Fruit fly (Drosophila melanogaster): ENCODE results near the gene Sr-CIV.

Sr-CIV gene

dm6 chr2L:3506322-3506721 is 17.5 kb downstream of the Sr-CIV start:
- TF ChIP-seq Myc (optimal IDR thresholded peaks at IDR 0.05) (no peak), h (optimal IDR thresholded peaks at IDR 0.05) (no peak), psq (optimal IDR thresholded peaks at IDR 0.05) (no peak), insv (optimal IDR thresholded peaks at IDR 0.05) (no peak), ttk (optimal IDR thresholded peaks at IDR 0.05) (no peak), Sin3A (optimal IDR thresholded peaks at IDR 0.05) (no peak)

- TF ChIP-seq psq (optimal IDR thresholded peaks at IDR 0.05) (no peak), ttk (optimal IDR thresholded peaks at IDR 0.05) (no peak), h (optimal IDR thresholded peaks at IDR 0.05) (no peak), insv (optimal IDR thresholded peaks at IDR 0.05) (no peak), Myc (optimal IDR thresholded peaks at IDR 0.05) (no peak), Sin3A (optimal IDR thresholded peaks at IDR 0.05) (no peak)
Observed at dm6 chr2L:3504851-3505250, 19.0 kb downstream of the Sr-CIV start.

dm6 chr2L:3495465-3495864 is 28.4 kb downstream of the Sr-CIV start:
- no peak for TF ChIP-seq Myc (optimal IDR thresholded peaks at IDR 0.05)

dm6 chr2L:3493475-3493874 is 30.4 kb downstream of the Sr-CIV start:
- no peak for TF ChIP-seq ttk (optimal IDR thresholded peaks at IDR 0.05)
- no peak for TF ChIP-seq insv (optimal IDR thresholded peaks at IDR 0.05)
- TF ChIP-seq psq (optimal IDR thresholded peaks at IDR 0.05), result no peak
- TF ChIP-seq Sin3A (optimal IDR thresholded peaks at IDR 0.05), result no peak
- no peak for TF ChIP-seq h (optimal IDR thresholded peaks at IDR 0.05)
- no peak for TF ChIP-seq Myc (optimal IDR thresholded peaks at IDR 0.05)

dm6 chr2L:3490971-3491370 is 32.9 kb downstream of the Sr-CIV start, which contains the start of gene CG15414:
Gene CG15414, minus strand, starts transcription at chr2L:3491071.
- no peak for TF ChIP-seq ttk (optimal IDR thresholded peaks at IDR 0.05)
- TF ChIP-seq h (optimal IDR thresholded peaks at IDR 0.05), result no peak
- no peak for TF ChIP-seq Myc (optimal IDR thresholded peaks at IDR 0.05)
- no peak for TF ChIP-seq Sin3A (optimal IDR thresholded peaks at IDR 0.05)
- TF ChIP-seq psq (optimal IDR thresholded peaks at IDR 0.05), result no peak
- no peak for TF ChIP-seq insv (optimal IDR thresholded peaks at IDR 0.05)

dm6 chr2L:3485506-3485905 is 38.4 kb downstream of the Sr-CIV start:
- TF ChIP-seq ttk (optimal IDR thresholded peaks at IDR 0.05), result no peak
- no peak for TF ChIP-seq insv (optimal IDR thresholded peaks at IDR 0.05)
- TF ChIP-seq h (optimal IDR thresholded peaks at IDR 0.05), result no peak
- TF ChIP-seq psq (optimal IDR thresholded peaks at IDR 0.05), result no peak
- TF ChIP-seq Sin3A (optimal IDR thresholded peaks at IDR 0.05), result no peak
- no peak for TF ChIP-seq Myc (optimal IDR thresholded peaks at IDR 0.05)

dm6 chr2L:3484759-3485158 is 39.1 kb downstream of the Sr-CIV start:
- TF ChIP-seq Sin3A (optimal IDR thresholded peaks at IDR 0.05), result no peak
- TF ChIP-seq h (optimal IDR thresholded peaks at IDR 0.05), result no peak
- TF ChIP-seq insv (optimal IDR thresholded peaks at IDR 0.05), result no peak
- TF ChIP-seq Myc (optimal IDR thresholded peaks at IDR 0.05), result no peak
- TF ChIP-seq ttk (optimal IDR thresholded peaks at IDR 0.05), result no peak
- TF ChIP-seq psq (optimal IDR thresholded peaks at IDR 0.05), result no peak

- TF ChIP-seq ttk (optimal IDR thresholded peaks at IDR 0.05), result no peak
- TF ChIP-seq Sin3A (optimal IDR thresholded peaks at IDR 0.05), result no peak
- TF ChIP-seq psq (optimal IDR thresholded peaks at IDR 0.05), result no peak
- TF ChIP-seq Myc (optimal IDR thresholded peaks at IDR 0.05), result no peak
- TF ChIP-seq h (optimal IDR thresholded peaks at IDR 0.05), result no peak
- TF ChIP-seq insv (optimal IDR thresholded peaks at IDR 0.05), result no peak
Observed at dm6 chr2L:3483672-3484071, 40.2 kb downstream of the Sr-CIV start.

dm6 chr2L:3482712-3483111 is 41.1 kb downstream of the Sr-CIV start:
- TF ChIP-seq Myc (optimal IDR thresholded peaks at IDR 0.05) (no peak), h (optimal IDR thresholded peaks at IDR 0.05) (no peak), Sin3A (optimal IDR thresholded peaks at IDR 0.05) (no peak), ttk (optimal IDR thresholded peaks at IDR 0.05) (no peak), insv (optimal IDR thresholded peaks at IDR 0.05) (no peak), psq (optimal IDR thresholded peaks at IDR 0.05) (no peak)

dm6 chr2L:3482037-3482436 is 41.8 kb downstream of the Sr-CIV start:
- TF ChIP-seq psq (optimal IDR thresholded peaks at IDR 0.05), result no peak
- no peak for TF ChIP-seq insv (optimal IDR thresholded peaks at IDR 0.05)
- no peak for TF ChIP-seq h (optimal IDR thresholded peaks at IDR 0.05)
- TF ChIP-seq Myc (optimal IDR thresholded peaks at IDR 0.05), result no peak

- TF ChIP-seq h (optimal IDR thresholded peaks at IDR 0.05), result no peak
- no peak for TF ChIP-seq ttk (optimal IDR thresholded peaks at IDR 0.05)
- no peak for TF ChIP-seq Sin3A (optimal IDR thresholded peaks at IDR 0.05)
- no peak for TF ChIP-seq insv (optimal IDR thresholded peaks at IDR 0.05)
- no peak for TF ChIP-seq Myc (optimal IDR thresholded peaks at IDR 0.05)
Observed at dm6 chr2L:3480443-3480839, 43.4 kb downstream of the Sr-CIV start.

dm6 chr2L:3479697-3480442 is 44.0 kb downstream of the Sr-CIV start:
- TF ChIP-seq psq (optimal IDR thresholded peaks at IDR 0.05) (no peak), Myc (optimal IDR thresholded peaks at IDR 0.05) (no peak), insv (optimal IDR thresholded peaks at IDR 0.05) (no peak), h (optimal IDR thresholded peaks at IDR 0.05) (no peak)
